Worm (Caenorhabditis elegans) whole organism, L2 larva: ENCODE results near the gene Y42A5A.3.

Experiments
- F13H6.1 ChIP-seq: sonication (generic microtip); optimal IDR thresholded peaks from 2 replicates; lab custom pipeline; 2016; ENCODE audit warnings: missing genetic modification characterization, missing compliant biosample characterization
- aly-2 ChIP-seq: fragments of 150-350 bp; optimal IDR thresholded peaks from 2 replicates; lab custom pipeline; 2014; ENCODE audit warnings: missing biosample characterization, missing genetic modification characterization
- ama-1 ChIP-seq: fragments of 150-350 bp; optimal IDR thresholded peaks from 2 replicates; lab custom pipeline; 2018; ENCODE audit warnings: inconsistent platforms
- ceh-82 ChIP-seq: fragments of 150-350 bp; optimal IDR thresholded peaks from 2 replicates; lab custom pipeline; 2014; ENCODE audit warnings: missing biosample characterization, missing genetic modification characterization
- crh-2 ChIP-seq: sonication (generic microtip); optimal IDR thresholded peaks from 2 replicates; lab custom pipeline; 2017; ENCODE audit warnings: missing biosample characterization, missing genetic modification characterization
- dmd-4 ChIP-seq: sonication (generic microtip); optimal IDR thresholded peaks from 2 replicates; lab custom pipeline; 2017; ENCODE audit warnings: missing biosample characterization, missing genetic modification characterization
- egl-27 ChIP-seq: sonication (generic microtip); optimal IDR thresholded peaks from 3 replicates; lab custom pipeline; 2017; ENCODE audit warnings: missing biosample characterization, missing genetic modification reagents, missing genetic modification characterization
- lin-13 ChIP-seq: fragments of 150-350 bp; optimal IDR thresholded peaks from 2 replicates; lab custom pipeline; 2014; ENCODE audit warnings: missing biosample characterization, missing genetic modification reagents, missing genetic modification characterization
- lin-39 ChIP-seq: fragments of 150-350 bp; optimal IDR thresholded peaks from 2 replicates; lab custom pipeline; 2014; ENCODE audit warnings: missing biosample characterization, missing genetic modification reagents, missing genetic modification characterization
- lsy-2 ChIP-seq, 2 experiments: fragments of 150-350 bp in 1 of 2; sonication (generic microtip) in 1 of 2; optimal IDR thresholded peaks; 2 replicates each; lab custom pipeline; 2014 to 2017; ENCODE audit warnings: missing biosample characterization in 2 of 2, missing genetic modification characterization in 2 of 2
- mbf-1 ChIP-seq: sonication (generic microtip); optimal IDR thresholded peaks from 2 replicates; lab custom pipeline; 2017; ENCODE audit warnings: missing biosample characterization, missing genetic modification characterization
- nhr-129 ChIP-seq: fragments of 150-350 bp; optimal IDR thresholded peaks from 2 replicates; lab custom pipeline; 2014; ENCODE audit warnings: missing biosample characterization, missing genetic modification characterization
- nhr-21 ChIP-seq: fragments of 150-350 bp; optimal IDR thresholded peaks from 2 replicates; lab custom pipeline; 2014; ENCODE audit warnings: missing biosample characterization, missing genetic modification characterization
- nhr-23 ChIP-seq: fragments of 150-350 bp; optimal IDR thresholded peaks from 2 replicates; lab custom pipeline; 2014; ENCODE audit warnings: missing biosample characterization, missing genetic modification reagents, missing genetic modification characterization
- nhr-237 ChIP-seq: fragments of 150-350 bp; optimal IDR thresholded peaks from 2 replicates; lab custom pipeline; 2014; ENCODE audit warnings: missing biosample characterization, missing genetic modification characterization
- peb-1 ChIP-seq: fragments of 150-350 bp; optimal IDR thresholded peaks from 2 replicates; lab custom pipeline; 2014; ENCODE audit warnings: missing biosample characterization, missing genetic modification characterization
- sma-9 ChIP-seq, 2 experiments: fragments of 150-350 bp in 1 of 2; sonication (generic microtip) in 1 of 2; optimal IDR thresholded peaks; 2 replicates each; lab custom pipeline; 2014 to 2016; ENCODE audit warnings: missing genetic modification characterization in 2 of 2, mild to moderate bottlenecking in 1 of 2, missing biosample characterization in 1 of 2, missing compliant biosample characterization in 1 of 2, missing genetic modification reagents in 1 of 2, moderate library complexity in 1 of 2
- snpc-4 ChIP-seq: fragments of 150-350 bp; optimal IDR thresholded peaks from 2 replicates; lab custom pipeline; 2014; ENCODE audit warnings: missing biosample characterization, missing genetic modification characterization
- unc-55 ChIP-seq: fragments of 150-350 bp; sonication (generic microtip); optimal IDR thresholded peaks from 3 replicates; lab custom pipeline; 2014; ENCODE audit warnings: missing biosample characterization, missing genetic modification reagents, missing genetic modification characterization
- unc-62 ChIP-seq: fragments of 150-350 bp; optimal IDR thresholded peaks from 2 replicates; lab custom pipeline; 2014; ENCODE audit warnings: missing biosample characterization, missing genetic modification reagents, missing genetic modification characterization
- ztf-1 ChIP-seq: fragments of 200-800 bp; sonication (Bioruptor generic); conservative IDR thresholded peaks from 2 replicates; pipeline ENCODE4 v1.3.6; 2022; ENCODE audit warnings: missing genetic modification characterization, missing compliant biosample characterization
- ztf-4 ChIP-seq: fragments of 150-350 bp; optimal IDR thresholded peaks from 2 replicates; lab custom pipeline; 2014; ENCODE audit warnings: missing biosample characterization, missing genetic modification characterization

Y42A5A.3 gene

DNA sequence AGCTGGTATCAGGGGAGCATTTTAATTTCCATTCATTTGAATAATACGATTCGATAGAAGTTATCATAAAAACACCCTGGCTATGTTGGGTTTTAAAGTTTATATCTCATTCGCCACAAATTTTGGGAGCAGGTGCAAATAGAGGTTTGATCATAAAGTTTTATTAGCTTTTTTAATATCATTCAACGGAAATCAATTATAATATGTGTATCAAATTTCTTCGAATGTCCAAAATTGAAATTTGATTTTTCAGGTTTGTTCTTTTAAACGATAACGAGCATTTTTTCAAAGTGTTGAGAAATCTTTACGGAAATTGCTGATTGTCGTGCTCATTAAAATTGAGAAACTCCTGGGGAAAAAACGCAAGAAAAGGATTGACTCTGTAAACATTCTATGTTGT lies 47.1 kb downstream of the Y42A5A.3 start, which contains the start of gene srh-74:
srh-74 (minus strand) TSS at position 101 of the 400 bp plus-strand sequence.
- no peak for TF ChIP-seq unc-62 (GFP tag; lab: Kevin White, UChicago)
- no peak for TF ChIP-seq nhr-21 (tag; lab: Kevin White, UChicago)
- TF ChIP-seq lsy-2 (tag; optimal IDR thresholded peaks at IDR 0.05; lab: Kevin White, UChicago): no peak
- no peak for TF ChIP-seq ztf-1 (GFP tag; lab: Robert Waterston, UW)
- no peak for TF ChIP-seq aly-2 (tag; lab: Kevin White, UChicago)
- no peak for TF ChIP-seq lin-13 (GFP tag; lab: Kevin White, UChicago)
- TF ChIP-seq ceh-82 (tag; lab: Kevin White, UChicago): no peak
- TF ChIP-seq F13H6.1 (tag; lab: Kevin White, UChicago): no peak
- TF ChIP-seq dmd-4 (tag; lab: Kevin White, UChicago): no peak
- no peak for TF ChIP-seq mbf-1 (tag; lab: Kevin White, UChicago)
- no peak for TF ChIP-seq nhr-129
- TF ChIP-seq ztf-4: no peak
- no peak for TF ChIP-seq lin-39 (tag; lab: Kevin White, UChicago)
- no peak for TF ChIP-seq egl-27 (tag; lab: Kevin White, UChicago)
- TF ChIP-seq snpc-4 (tag; lab: Kevin White, UChicago): no peak
- no peak for TF ChIP-seq nhr-23 (tag; lab: Kevin White, UChicago)
- no peak for TF ChIP-seq sma-9 (GFP tag; optimal IDR thresholded peaks at IDR 0.05; lab: Kevin White, UChicago)
- TF ChIP-seq sma-9 (tag; optimal IDR thresholded peaks at IDR 0.05; lab: Kevin White, UChicago): no peak
- TF ChIP-seq nhr-237 (tag; lab: Kevin White, UChicago): no peak
- TF ChIP-seq, all 48 proteins: peak for 0

DNA sequence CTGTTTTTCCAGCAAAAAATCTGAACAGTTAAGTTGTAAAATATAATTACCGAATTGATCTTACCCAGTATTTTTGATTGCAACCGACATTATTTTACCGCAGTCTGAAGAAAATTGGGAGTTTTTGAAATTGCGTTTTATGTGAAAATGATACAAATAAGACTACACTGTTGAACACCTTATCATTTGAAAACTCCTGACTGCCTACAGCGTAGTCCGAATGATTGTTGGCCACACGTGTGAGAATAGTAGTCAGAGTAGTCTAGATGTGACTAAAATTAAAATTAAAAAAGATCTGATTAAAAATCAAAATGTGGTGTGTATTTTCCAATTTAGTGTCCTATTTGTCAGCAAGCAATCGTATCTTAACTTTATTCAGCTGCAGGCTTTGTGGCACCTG lies 49.0 kb downstream of the Y42A5A.3 start, which contains the start of gene dhs-18:
dhs-18 (minus strand) TSS at position 104 of the 400 bp plus-strand sequence.
- TF ChIP-seq peb-1 (tag; lab: Kevin White, UChicago) (no peak), ama-1 (lab: Kevin White, UChicago) (no peak), crh-2 (tag; lab: Kevin White, UChicago) (peak; percentile 26), lin-13 (GFP tag; lab: Kevin White, UChicago) (no peak), sma-9 (GFP tag; optimal IDR thresholded peaks at IDR 0.05; lab: Kevin White, UChicago) (peak; percentile 30), sma-9 (tag; optimal IDR thresholded peaks at IDR 0.05; lab: Kevin White, UChicago) (no peak), unc-55 (GFP tag; lab: Kevin White, UChicago) (no peak)
- TF ChIP-seq, all 48 proteins: peak for 2
